Fruit fly (Drosophila melanogaster): ENCODE data around the gene CG7488.
A peak's percentile ranks its signal among the peaks of the same experiment; 100 is the strongest.

CG7488 gene

DNA sequence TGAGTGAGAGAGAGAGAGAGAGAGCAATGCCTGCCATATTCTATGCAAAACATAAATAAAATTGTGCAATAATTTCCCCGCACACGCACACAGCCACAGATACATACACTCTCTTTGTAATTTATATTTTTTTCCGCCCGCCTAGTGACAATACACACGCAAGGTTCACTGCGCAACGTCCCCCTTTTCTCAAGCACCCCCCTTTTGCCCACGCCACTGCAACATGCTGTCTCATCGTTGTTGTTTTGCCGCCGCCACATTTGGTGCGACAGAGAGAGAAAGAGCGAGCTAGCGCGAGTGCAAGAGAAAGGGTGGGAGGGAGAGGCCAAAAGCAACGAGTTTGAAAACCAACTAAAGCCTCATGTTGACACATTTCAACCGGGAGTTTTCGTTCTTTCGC, 16.9 kb downstream of the CG7488 start (continued):
- TF ChIP-seq CG8089 (GFP tag; optimal IDR thresholded peaks at IDR 0.05) (peak; percentile 55), E2f1 (GFP tag; IDR thresholded peaks at IDR 0.05) (peak; percentile 58), CG15514 (GFP tag; optimal IDR thresholded peaks at IDR 0.05) (peak; percentile 37), dm (GFP tag; optimal IDR thresholded peaks at IDR 0.05) (peak; percentile 80), prd (optimal IDR thresholded peaks at IDR 0.05) (no peak), prd (GFP tag; IDR thresholded peaks at IDR 0.05) (peak; percentile 72), chm (GFP tag; IDR thresholded peaks at IDR 0.05) (peak; percentile 78), Side (GFP tag; optimal IDR thresholded peaks at IDR 0.05) (peak; percentile 55), Meics (GFP tag; optimal IDR thresholded peaks at IDR 0.05) (peak; percentile 59), gce (GFP tag; IDR thresholded peaks at IDR 0.05) (peak; percentile 60; the same call in 1 of the 3 replicates), crc (GFP tag; optimal IDR thresholded peaks at IDR 0.05) (peak; percentile 54), mld (GFP tag; IDR thresholded peaks at IDR 0.05; ENCODE audit: partially characterized antibody) (no peak), B-H1 (GFP tag; IDR thresholded peaks at IDR 0.05) (peak; percentile 54; the same call in 2 of the 3 replicates), rib (GFP tag; IDR thresholded peaks at IDR 0.05) (peak; percentile 85), row (GFP tag; IDR thresholded peaks at IDR 0.05) (peak; percentile 81), ttk (GFP tag; IDR thresholded peaks at IDR 0.05) (peak; percentile 61; the same call in 1 of the 2 replicates), NC2β (GFP tag; optimal IDR thresholded peaks at IDR 0.05) (no peak), CG34376 (GFP tag; optimal IDR thresholded peaks at IDR 0.05) (no peak), so (GFP tag; IDR thresholded peaks at IDR 0.05) (0 out of 3 replicates have a peak, but pooled peaks have one; percentile 47), Dll (GFP tag; IDR thresholded peaks at IDR 0.05; ENCODE audit: partially characterized antibody) (no peak), chn (GFP tag; optimal IDR thresholded peaks at IDR 0.05) (peak; percentile 72), CG11504 (tag; optimal IDR thresholded peaks at IDR 0.05) (peak; percentile 71), CG14860 (GFP tag; IDR thresholded peaks at IDR 0.05; ENCODE audit: partially characterized antibody) (no peak), CG3163 (GFP tag; optimal IDR thresholded peaks at IDR 0.05) (peak; percentile 61), stwl (tag; optimal IDR thresholded peaks at IDR 0.05) (no peak), Trl (optimal IDR thresholded peaks at IDR 0.05) (peak; percentile 51 to 75), Trl (GFP tag; optimal IDR thresholded peaks at IDR 0.05) (peak; percentile 16), CG9876 (GFP tag; optimal IDR thresholded peaks at IDR 0.05) (peak; percentile 32), unc-4 (GFP tag; IDR thresholded peaks at IDR 0.05; ENCODE audit: partially characterized antibody) (no peak), CG10321 (GFP tag; IDR thresholded peaks at IDR 0.05) (peak; percentile 75), CG15073 (GFP tag; optimal IDR thresholded peaks at IDR 0.05) (no peak), corto (GFP tag; optimal IDR thresholded peaks at IDR 0.05) (no peak), CG32772 (GFP tag; IDR thresholded peaks at IDR 0.05) (peak; percentile 72), schlank (tag; optimal IDR thresholded peaks at IDR 0.05) (peak; percentile 29), nerfin-1 (tag; optimal IDR thresholded peaks at IDR 0.05) (peak; percentile 39), CG9932 (GFP tag; IDR thresholded peaks at IDR 0.05) (peak; percentile 67), CG10979 (tag; optimal IDR thresholded peaks at IDR 0.05) (peak; percentile 47), Drgx (GFP tag; IDR thresholded peaks at IDR 0.05) (peak; percentile 84), Dbx (GFP tag; IDR thresholded peaks at IDR 0.05) (peak; percentile 53; the same call in 1 of the 3 replicates), bcd (GFP tag; optimal IDR thresholded peaks at IDR 0.05) (peak; percentile 63), Lim3 (GFP tag; IDR thresholded peaks at IDR 0.05) (no peak), Atf3 (GFP tag; optimal IDR thresholded peaks at IDR 0.05) (peak; percentile 21), tap (tag; optimal IDR thresholded peaks at IDR 0.05) (no peak), ara (GFP tag; IDR thresholded peaks at IDR 0.05) (peak; percentile 62; the same call in 1 of the 2 replicates), lilli (GFP tag; optimal IDR thresholded peaks at IDR 0.05) (peak; percentile 81), CG4360 (GFP tag; IDR thresholded peaks at IDR 0.05) (peak; percentile 53; the same call in 1 of the 2 replicates), CG6813 (GFP tag; optimal IDR thresholded peaks at IDR 0.05) (peak; percentile 46), Adf1 (GFP tag; IDR thresholded peaks at IDR 0.05) (peak; percentile 27), maf-S (GFP tag; optimal IDR thresholded peaks at IDR 0.05) (peak; percentile 64), tup (GFP tag; optimal IDR thresholded peaks at IDR 0.05) (peak; percentile 22), Atf6 (GFP tag; IDR thresholded peaks at IDR 0.05) (peak; percentile 46; the same call in 1 of the 2 replicates), CG30403 (GFP tag; optimal IDR thresholded peaks at IDR 0.05) (peak; percentile 75)

Data from whole organism, embryonic.